Fruit fly (Drosophila melanogaster) whole organism, wandering third instar larva: ENCODE measurements around the gene CG6443.

Source experiments
- CG32264 ChIP-seq: fragments of 200-800 bp; sonication (Bioruptor generic); optimal IDR thresholded peaks from 2 replicates; lab custom pipeline; 2016; ENCODE audit warnings: missing biosample characterization, missing genetic modification characterization
- CrebA ChIP-seq: fragments of 200-800 bp; sonication (Bioruptor generic); optimal IDR thresholded peaks from 2 replicates; lab custom pipeline; 2016; ENCODE audit warnings: missing biosample characterization, mild to moderate bottlenecking, missing genetic modification characterization, borderline replicate concordance
- Dfd ChIP-seq: fragments of >200 bp; optimal IDR thresholded peaks from 2 replicates; lab custom pipeline; 2017; ENCODE audit warnings: missing biosample characterization, missing genetic modification characterization
- Hr83 ChIP-seq: fragments of 200-300 bp; sonication (Bioruptor generic); optimal IDR thresholded peaks from 2 replicates; lab custom pipeline; 2016; ENCODE audit warnings: missing biosample characterization, mild to moderate bottlenecking, missing genetic modification characterization, moderate library complexity; ENCODE audit not compliant: poor library complexity, severe bottlenecking
- OdsH ChIP-seq: fragments of 200-800 bp; sonication (Bioruptor generic); optimal IDR thresholded peaks from 2 replicates; lab custom pipeline; 2016; ENCODE audit warnings: missing biosample characterization, mild to moderate bottlenecking, missing genetic modification characterization
- Rel ChIP-seq, 2 experiments: fragments of 200-800 bp; sonication (Bioruptor generic) in 1 of 2; optimal IDR thresholded peaks; 2 replicates in 1 of 2; 3 replicates in 1 of 2; lab custom pipeline; 2016 to 2019; ENCODE audit warnings: mild to moderate bottlenecking in 2 of 2, missing biosample characterization in 2 of 2, missing genetic modification characterization in 2 of 2, moderate library complexity in 1 of 2
- br ChIP-seq: fragments of 200-800 bp; sonication (Bioruptor generic); optimal IDR thresholded peaks from 2 replicates; lab custom pipeline; 2016; ENCODE audit warnings: missing biosample characterization, missing genetic modification characterization
- fru ChIP-seq: fragments of 200-800 bp; sonication (Bioruptor generic); optimal IDR thresholded peaks from 3 replicates; lab custom pipeline; 2016; ENCODE audit warnings: missing biosample characterization, mild to moderate bottlenecking, missing genetic modification characterization
- h ChIP-seq: fragments of 200-800 bp; sonication (Bioruptor generic); optimal IDR thresholded peaks from 3 replicates; lab custom pipeline; 2016; ENCODE audit warnings: missing biosample characterization, mild to moderate bottlenecking, missing genetic modification characterization

- no peak for TF ChIP-seq Rel (GFP tag; optimal IDR thresholded peaks at IDR 0.05; lab: Kevin White, UChicago)
- TF ChIP-seq Rel (tag; optimal IDR thresholded peaks at IDR 0.05; lab: Kevin White, UChicago): peak; percentile 40
- TF ChIP-seq CG32264: peak; percentile 38
- peak; percentile 84 for TF ChIP-seq OdsH (GFP tag; lab: Kevin White, UChicago)
- TF ChIP-seq h (GFP tag; lab: Kevin White, UChicago): peak; percentile 92
- no peak for TF ChIP-seq CrebA (GFP tag; lab: Kevin White, UChicago)
- TF ChIP-seq fru (GFP tag; lab: Kevin White, UChicago): peak; percentile 86
- TF ChIP-seq Dfd (GFP tag; lab: Kevin White, UChicago): no peak
- TF ChIP-seq br (GFP tag; lab: Kevin White, UChicago): peak; percentile 81
- no peak for TF ChIP-seq Hr83 (GFP tag; lab: Kevin White, UChicago)
These were observed 25.5 kb upstream of the CG6443 start, which contains the start of gene CG6415 for dm6 chr2L:10703281-10703680.
